Worm (Caenorhabditis elegans) whole organism, L3 larva: Measurements from ENCODE around the gene F23F12.12.

Experiments
- R02D3.7 ChIP-seq: fragments of 150-350 bp; optimal IDR thresholded peaks from 2 replicates; lab custom pipeline; 2014; ENCODE audit warnings: missing biosample characterization, missing genetic modification characterization
- ZK546.5 ChIP-seq: sonication (generic microtip); optimal IDR thresholded peaks from 2 replicates; lab custom pipeline; 2017; ENCODE audit warnings: missing biosample characterization, missing genetic modification characterization
- aly-2 ChIP-seq: fragments of 150-350 bp; optimal IDR thresholded peaks from 2 replicates; lab custom pipeline; 2014; ENCODE audit warnings: missing biosample characterization, missing genetic modification characterization
- ama-1 ChIP-seq: fragments of 150-350 bp; optimal IDR thresholded peaks from 2 replicates; lab custom pipeline; 2018
- ceh-16 ChIP-seq: sonication (generic microtip); optimal IDR thresholded peaks from 2 replicates; lab custom pipeline; 2017; ENCODE audit warnings: missing biosample characterization, missing genetic modification characterization
- ceh-28 ChIP-seq: fragments of 150-350 bp; optimal IDR thresholded peaks from 2 replicates; lab custom pipeline; 2014; ENCODE audit warnings: missing biosample characterization, missing genetic modification reagents, missing genetic modification characterization
- ceh-9 ChIP-seq: sonication (generic microtip); optimal IDR thresholded peaks from 2 replicates; lab custom pipeline; 2018; ENCODE audit warnings: missing biosample characterization, missing genetic modification characterization
- daf-12 ChIP-seq: fragments of 150-350 bp; optimal IDR thresholded peaks from 2 replicates; lab custom pipeline; 2014; ENCODE audit warnings: missing biosample characterization, missing genetic modification reagents, missing genetic modification characterization
- egl-27 ChIP-seq: sonication (generic microtip); optimal IDR thresholded peaks from 4 replicates; lab custom pipeline; 2017; ENCODE audit warnings: missing biosample characterization, missing genetic modification reagents, missing genetic modification characterization
- elt-2 ChIP-seq: sonication (generic microtip); optimal IDR thresholded peaks from 2 replicates; lab custom pipeline; 2016; ENCODE audit warnings: missing genetic modification reagents, mild to moderate bottlenecking, missing genetic modification characterization, missing compliant biosample characterization
- elt-3 ChIP-seq, 3 experiments: fragments of 150-350 bp in 1 of 3; sonication (generic microtip) in 2 of 3; optimal IDR thresholded peaks; 2 replicates in 2 of 3; 4 replicates in 1 of 3; lab custom pipeline; 2014 to 2017; ENCODE audit warnings: missing biosample characterization in 3 of 3, missing genetic modification characterization in 3 of 3
- eor-1 ChIP-seq, 2 experiments: fragments of 150-350 bp; optimal IDR thresholded peaks; 2 replicates each; lab custom pipeline; 2014 to 2018; ENCODE audit warnings: missing biosample characterization in 2 of 2, missing genetic modification characterization in 2 of 2
- fkh-10 ChIP-seq: sonication (generic microtip); optimal IDR thresholded peaks from 2 replicates; lab custom pipeline; 2017; ENCODE audit warnings: missing biosample characterization, missing genetic modification reagents, missing genetic modification characterization
- fos-1 ChIP-seq: fragments of 150-350 bp; optimal IDR thresholded peaks from 2 replicates; lab custom pipeline; 2014; ENCODE audit warnings: missing biosample characterization, missing genetic modification characterization
- jun-1 ChIP-seq: fragments of 150-350 bp; optimal IDR thresholded peaks from 2 replicates; lab custom pipeline; 2014; ENCODE audit warnings: missing biosample characterization, missing genetic modification reagents, missing genetic modification characterization
- lin-39 ChIP-seq: fragments of 150-350 bp; optimal IDR thresholded peaks from 2 replicates; lab custom pipeline; 2018; ENCODE audit warnings: missing biosample characterization, missing genetic modification reagents, missing genetic modification characterization
- lsy-12 ChIP-seq: sonication (generic microtip); optimal IDR thresholded peaks from 2 replicates; lab custom pipeline; 2016; ENCODE audit warnings: mild to moderate bottlenecking, missing genetic modification characterization, missing compliant biosample characterization
- mdl-1 ChIP-seq: fragments of 150-350 bp; optimal IDR thresholded peaks from 2 replicates; lab custom pipeline; 2014; ENCODE audit warnings: missing biosample characterization, missing genetic modification characterization
- mml-1 ChIP-seq: fragments of 150-350 bp; sonication (generic microtip); optimal IDR thresholded peaks from 3 replicates; lab custom pipeline; 2014; ENCODE audit warnings: missing biosample characterization, missing genetic modification characterization
- nfya-1 ChIP-seq: sonication (generic microtip); optimal IDR thresholded peaks from 2 replicates; lab custom pipeline; 2017; ENCODE audit warnings: missing genetic modification characterization, mild to moderate bottlenecking, missing compliant biosample characterization, antibody characterized with exemption, moderate library complexity; ENCODE audit not compliant: insufficient read depth
- nhr-11 ChIP-seq: fragments of 150-350 bp; optimal IDR thresholded peaks from 2 replicates; lab custom pipeline; 2014; ENCODE audit warnings: missing biosample characterization, missing genetic modification characterization
- nhr-12 ChIP-seq: fragments of 150-350 bp; optimal IDR thresholded peaks from 2 replicates; lab custom pipeline; 2014; ENCODE audit warnings: missing biosample characterization, missing genetic modification characterization
- nhr-23 ChIP-seq: fragments of 150-350 bp; optimal IDR thresholded peaks from 2 replicates; lab custom pipeline; 2014; ENCODE audit warnings: missing biosample characterization, missing genetic modification reagents, missing genetic modification characterization
- nhr-237 ChIP-seq: fragments of 150-350 bp; optimal IDR thresholded peaks from 2 replicates; lab custom pipeline; 2014; ENCODE audit warnings: missing biosample characterization, missing genetic modification characterization
- nhr-25 ChIP-seq: sonication (generic microtip); optimal IDR thresholded peaks from 2 replicates; lab custom pipeline; 2017; ENCODE audit warnings: missing biosample characterization, missing genetic modification characterization
- nhr-28 ChIP-seq: fragments of 150-350 bp; optimal IDR thresholded peaks from 2 replicates; lab custom pipeline; 2014; ENCODE audit warnings: missing biosample characterization, missing genetic modification characterization
- nhr-43 ChIP-seq: sonication (generic microtip); optimal IDR thresholded peaks from 2 replicates; lab custom pipeline; 2016; ENCODE audit warnings: mild to moderate bottlenecking, missing genetic modification characterization, missing compliant biosample characterization; ENCODE audit not compliant: poor library complexity, severe bottlenecking
- nhr-67 ChIP-seq: fragments of 150-350 bp; optimal IDR thresholded peaks from 2 replicates; lab custom pipeline; 2014; ENCODE audit warnings: missing biosample characterization, missing genetic modification characterization
- nhr-77 ChIP-seq: fragments of 150-350 bp; optimal IDR thresholded peaks from 2 replicates; lab custom pipeline; 2014; ENCODE audit warnings: missing biosample characterization, missing genetic modification characterization
- pha-4 ChIP-seq: fragments of 150-350 bp; optimal IDR thresholded peaks from 2 replicates; lab custom pipeline; 2014; ENCODE audit warnings: missing biosample characterization, missing genetic modification reagents, missing genetic modification characterization
- pqm-1 ChIP-seq: fragments of 150-350 bp; optimal IDR thresholded peaks from 2 replicates; lab custom pipeline; 2017; ENCODE audit warnings: missing biosample characterization, missing genetic modification characterization, inconsistent platforms
- skn-1 ChIP-seq: fragments of 150-350 bp; optimal IDR thresholded peaks from 2 replicates; lab custom pipeline; 2014; ENCODE audit warnings: missing biosample characterization, missing genetic modification characterization
- tbx-2 ChIP-seq: sonication (generic microtip); optimal IDR thresholded peaks from 2 replicates; lab custom pipeline; 2016; ENCODE audit warnings: mild to moderate bottlenecking, missing genetic modification characterization, missing compliant biosample characterization
- unc-39 ChIP-seq: sonication (generic microtip); optimal IDR thresholded peaks from 4 replicates; lab custom pipeline; 2017; ENCODE audit warnings: missing biosample characterization, missing genetic modification characterization
- unc-62 ChIP-seq: fragments of 150-350 bp; sonication (generic microtip); optimal IDR thresholded peaks from 4 replicates; lab custom pipeline; 2014; ENCODE audit warnings: missing biosample characterization, missing genetic modification reagents, missing genetic modification characterization
- zag-1 ChIP-seq: fragments of 150-350 bp; optimal IDR thresholded peaks from 2 replicates; lab custom pipeline; 2014; ENCODE audit warnings: missing biosample characterization, missing genetic modification characterization
- ztf-11 ChIP-seq: fragments of 150-350 bp; optimal IDR thresholded peaks from 2 replicates; lab custom pipeline; 2014; ENCODE audit warnings: missing biosample characterization, missing genetic modification characterization
- ztf-4 ChIP-seq: fragments of 150-350 bp; optimal IDR thresholded peaks from 2 replicates; lab custom pipeline; 2014; ENCODE audit warnings: missing biosample characterization, missing genetic modification characterization

F23F12.12 gene

ce11 chrIII:6507832-6508231 lies at the start of gene F23F12.12:
F23F12.12 (plus strand) TSS chrIII:6508132.
- TF ChIP-seq aly-2 (no peak), nhr-28 (tag; lab: Kevin White, UChicago) (no peak), eor-1 (tag; optimal IDR thresholded peaks at IDR 0.05; lab: Kevin White, UChicago) (no peak), mdl-1 (tag; lab: Kevin White, UChicago) (no peak), lin-39 (tag; lab: Kevin White, UChicago) (no peak), nhr-67 (no peak), ama-1 (lab: Kevin White, UChicago) (no peak), tbx-2 (no peak), nhr-12 (tag; lab: Kevin White, UChicago) (no peak), nfya-1 (tag; lab: Kevin White, UChicago) (no peak), jun-1 (no peak), nhr-77 (tag; lab: Kevin White, UChicago) (no peak), ztf-11 (no peak), pha-4 (tag; lab: Kevin White, UChicago) (no peak), nhr-43 (no peak), lsy-12 (tag; lab: Kevin White, UChicago) (no peak), ceh-28 (tag; lab: Kevin White, UChicago) (no peak), egl-27 (tag; lab: Kevin White, UChicago) (no peak), nhr-25 (tag; lab: Kevin White, UChicago) (no peak)

ce11 chrIII:6459820-6460219 lies 48.1 kb upstream of the F23F12.12 start, which contains the start of gene algn-1:
algn-1 (plus strand) TSS chrIII:6460120.
- no peak for TF ChIP-seq elt-3 (tag; optimal IDR thresholded peaks at IDR 0.05; lab: Kevin White, UChicago)
- TF ChIP-seq lsy-12 (tag; lab: Kevin White, UChicago): no peak
- TF ChIP-seq ceh-9 (tag; lab: Kevin White, UChicago): no peak
- no peak for TF ChIP-seq mdl-1 (tag; lab: Kevin White, UChicago)
- no peak for TF ChIP-seq zag-1 (tag; lab: Kevin White, UChicago)
- TF ChIP-seq fkh-10 (GFP tag; lab: Kevin White, UChicago): no peak
- TF ChIP-seq aly-2: no peak
- TF ChIP-seq nhr-23 (tag; lab: Kevin White, UChicago): no peak
- no peak for TF ChIP-seq nhr-67
- no peak for TF ChIP-seq pqm-1 (tag; lab: Kevin White, UChicago)
- TF ChIP-seq jun-1: no peak
- no peak for TF ChIP-seq skn-1 (tag; lab: Kevin White, UChicago)
- TF ChIP-seq ceh-16 (tag; lab: Kevin White, UChicago): no peak
- TF ChIP-seq unc-39 (tag; lab: Kevin White, UChicago): no peak
- TF ChIP-seq pha-4 (tag; lab: Kevin White, UChicago): no peak
- no peak for TF ChIP-seq daf-12
- TF ChIP-seq, all 47 proteins: peak for 0

ce11 chrIII:6462610-6463009 lies 45.3 kb upstream of the F23F12.12 start, which contains the start of gene T26A5.8:
T26A5.8 (minus strand) TSS chrIII:6462856.
- TF ChIP-seq ztf-4 (tag; lab: Kevin White, UChicago) (no peak), ceh-9 (tag; lab: Kevin White, UChicago) (no peak), skn-1 (tag; lab: Kevin White, UChicago) (no peak), mdl-1 (tag; lab: Kevin White, UChicago) (no peak), nhr-11 (tag; lab: Kevin White, UChicago) (no peak), elt-2 (tag; lab: Kevin White, UChicago) (peak; percentile 20), mml-1 (no peak), lsy-12 (tag; lab: Kevin White, UChicago) (peak; percentile 30), nhr-25 (tag; lab: Kevin White, UChicago) (no peak), eor-1 (tag; optimal IDR thresholded peaks at IDR 0.05; lab: Kevin White, UChicago) (no peak), fkh-10 (GFP tag; lab: Kevin White, UChicago) (no peak), nhr-43 (peak; percentile 40), unc-39 (tag; lab: Kevin White, UChicago) (no peak), nfya-1 (tag; lab: Kevin White, UChicago) (peak; percentile 10), daf-12 (no peak), ZK546.5 (tag; lab: Kevin White, UChicago) (no peak), ama-1 (lab: Kevin White, UChicago) (peak; percentile 96), nhr-23 (tag; lab: Kevin White, UChicago) (no peak), zag-1 (tag; lab: Kevin White, UChicago) (no peak), ztf-11 (no peak), fos-1 (tag; lab: Kevin White, UChicago) (no peak), nhr-237 (tag; lab: Kevin White, UChicago) (no peak), nhr-67 (no peak), pha-4 (tag; lab: Kevin White, UChicago) (no peak), R02D3.7 (no peak), elt-3 (tag; optimal IDR thresholded peaks at IDR 0.05; lab: Kevin White, UChicago) (no peak), unc-62 (GFP tag; lab: Kevin White, UChicago) (no peak), nhr-28 (tag; lab: Kevin White, UChicago) (no peak)
